Fruit fly (Drosophila melanogaster) whole organism, embryonic: ENCODE results near the gene CG16753.

ENCODE experiments used
- Abd-B ChIP-seq: fragments of 200-800 bp; sonication (Bioruptor generic); optimal IDR thresholded peaks from 2 replicates; lab custom pipeline; 2018; ENCODE audit warnings: missing biosample characterization, mild to moderate bottlenecking, missing genetic modification characterization, moderate library complexity
- Ada2b ChIP-seq: fragments of 200-800 bp; sonication (Bioruptor generic); IDR thresholded peaks from 2 replicates; pipeline ENCODE4 v1.3.6; 2022; ENCODE audit warnings: missing biosample characterization, missing genetic modification characterization
- Antp ChIP-seq: fragments of 200-800 bp; sonication (Bioruptor generic); optimal IDR thresholded peaks from 3 replicates; lab custom pipeline; 2016; ENCODE audit warnings: missing biosample characterization, missing genetic modification characterization
- Asciz ChIP-seq: fragments of 200-800 bp; sonication (Bioruptor generic); optimal IDR thresholded peaks from 2 replicates; lab custom pipeline; 2017; ENCODE audit warnings: missing biosample characterization, mild to moderate bottlenecking, missing genetic modification characterization, missing genetic modification reagents
- BEAF-32 ChIP-seq: fragments of 200-800 bp; sonication (Bioruptor generic); optimal IDR thresholded peaks from 3 replicates; lab custom pipeline; 2017; ENCODE audit warnings: missing biosample characterization, missing genetic modification characterization, mild to moderate bottlenecking, moderate library complexity, missing genetic modification reagents
- CG10979 ChIP-seq: fragments of 200-800 bp; sonication (Bioruptor generic); optimal IDR thresholded peaks from 2 replicates; lab custom pipeline; 2018; ENCODE audit warnings: missing biosample characterization, mild to moderate bottlenecking, missing genetic modification characterization, moderate library complexity
- CG11093 ChIP-seq: fragments of 200-800 bp; sonication (Bioruptor generic); IDR thresholded peaks from 3 replicates; pipeline ENCODE4 v1.3.6; 2022; ENCODE audit warnings: missing biosample characterization, missing genetic modification characterization
- CG12219 ChIP-seq: fragments of 200-800 bp; sonication (Bioruptor generic); optimal IDR thresholded peaks from 3 replicates; lab custom pipeline; 2018; ENCODE audit warnings: missing biosample characterization, mild to moderate bottlenecking, missing genetic modification characterization
- CG12391 ChIP-seq: fragments of 200-800 bp; sonication (Bioruptor generic); optimal IDR thresholded peaks from 3 replicates; lab custom pipeline; 2018; ENCODE audit warnings: missing biosample characterization, mild to moderate bottlenecking, missing genetic modification characterization, moderate library complexity
- CG13123 ChIP-seq: fragments of 200-800 bp; sonication (Bioruptor generic); optimal IDR thresholded peaks from 2 replicates; lab custom pipeline; 2016; ENCODE audit warnings: missing biosample characterization, missing genetic modification characterization
- CG13775 ChIP-seq: fragments of 200-800 bp; sonication (Bioruptor generic); optimal IDR thresholded peaks from 3 replicates; lab custom pipeline; 2017; ENCODE audit warnings: missing biosample characterization, mild to moderate bottlenecking, missing genetic modification characterization
- CG17829 ChIP-seq: fragments of 200-800 bp; optimal IDR thresholded peaks from 2 replicates; lab custom pipeline; 2019; ENCODE audit warnings: missing biosample characterization, mild to moderate bottlenecking, missing genetic modification characterization, moderate library complexity
- CG31388 ChIP-seq: fragments of 200-800 bp; sonication (Bioruptor generic); optimal IDR thresholded peaks from 2 replicates; lab custom pipeline; 2016; ENCODE audit warnings: missing biosample characterization, missing genetic modification characterization
- CG33213 ChIP-seq: fragments of 200-800 bp; sonication (Bioruptor generic); optimal IDR thresholded peaks from 3 replicates; lab custom pipeline; 2016; ENCODE audit warnings: missing biosample characterization, missing genetic modification characterization
- CG6272 ChIP-seq: fragments of 200-800 bp; sonication (Bioruptor generic); IDR thresholded peaks from 2 replicates; pipeline ENCODE4 v1.3.6; 2022; ENCODE audit warnings: missing biosample characterization, missing genetic modification characterization
- CG7839 ChIP-seq: fragments of 200-800 bp; sonication (Bioruptor generic); optimal IDR thresholded peaks from 3 replicates; lab custom pipeline; 2018; ENCODE audit warnings: missing biosample characterization, mild to moderate bottlenecking, missing genetic modification characterization, moderate library complexity
- CG8290 ChIP-seq, 3 experiments: fragments of 200-800 bp; sonication (Bioruptor generic); optimal IDR thresholded peaks; 2 replicates each; lab custom pipeline; 2016 to 2019; ENCODE audit warnings: missing biosample characterization in 3 of 3, missing genetic modification characterization in 3 of 3, mild to moderate bottlenecking in 2 of 3, moderate library complexity in 1 of 3
- CoRest ChIP-seq: fragments of 200-800 bp; sonication (Bioruptor generic); optimal IDR thresholded peaks from 3 replicates; lab custom pipeline; 2018; ENCODE audit warnings: missing biosample characterization, mild to moderate bottlenecking, missing genetic modification characterization, moderate library complexity
- Ets65A ChIP-seq: fragments of 200-800 bp; sonication (Bioruptor generic); peaks from one replicate; lab custom pipeline; 2016; ENCODE audit warnings: missing biosample characterization, missing genetic modification characterization
- Fer2 ChIP-seq: fragments of 200-800 bp; sonication (Bioruptor generic); optimal IDR thresholded peaks from 2 replicates; lab custom pipeline; 2018; ENCODE audit warnings: missing biosample characterization, mild to moderate bottlenecking, missing genetic modification characterization, moderate library complexity
- HLH3B ChIP-seq: fragments of 200-800 bp; sonication (Bioruptor generic); IDR thresholded peaks from 2 replicates; pipeline ENCODE4 v1.3.6; 2022; ENCODE audit warnings: missing biosample characterization, missing genetic modification characterization
- HmgZ ChIP-seq: fragments of 200-800 bp; sonication (Bioruptor generic); optimal IDR thresholded peaks from 2 replicates; lab custom pipeline; 2018; ENCODE audit warnings: missing biosample characterization, mild to moderate bottlenecking, missing genetic modification characterization
- Lim3 ChIP-seq: fragments of 200-800 bp; sonication (Bioruptor generic); IDR thresholded peaks from 2 replicates; pipeline ENCODE4 v1.3.6; 2022; ENCODE audit warnings: missing biosample characterization, missing genetic modification characterization
- Mrtf ChIP-seq: fragments of 200-800 bp; sonication (Bioruptor generic); IDR thresholded peaks from 3 replicates; pipeline ENCODE4 v1.3.6; 2022; ENCODE audit warnings: missing biosample characterization, missing genetic modification characterization
- Myb ChIP-seq: fragments of 200-800 bp; sonication (Bioruptor generic); optimal IDR thresholded peaks from 2 replicates; lab custom pipeline; 2016; ENCODE audit warnings: missing biosample characterization, missing genetic modification characterization
- Ssrp ChIP-seq: fragments of 200-800 bp; sonication (Bioruptor generic); optimal IDR thresholded peaks from 2 replicates; lab custom pipeline; 2018; ENCODE audit warnings: missing biosample characterization, mild to moderate bottlenecking, missing genetic modification characterization, moderate library complexity
- YL-1 ChIP-seq: fragments of 200-800 bp; sonication (Bioruptor generic); optimal IDR thresholded peaks from 3 replicates; lab custom pipeline; 2017; ENCODE audit warnings: missing biosample characterization, mild to moderate bottlenecking, missing genetic modification characterization
- ac ChIP-seq: fragments of 200-800 bp; sonication (Bioruptor generic); optimal IDR thresholded peaks from 3 replicates; lab custom pipeline; 2017; ENCODE audit warnings: missing biosample characterization, mild to moderate bottlenecking, missing genetic modification characterization
- ap ChIP-seq: fragments of 200-800 bp; sonication (Bioruptor generic); IDR thresholded peaks from 2 replicates; pipeline ENCODE4 v1.3.6; 2022; ENCODE audit warnings: missing biosample characterization, missing genetic modification characterization
- cg ChIP-seq: fragments of 200-800 bp; sonication (Bioruptor generic); optimal IDR thresholded peaks from 3 replicates; lab custom pipeline; 2019; ENCODE audit warnings: missing biosample characterization, mild to moderate bottlenecking, missing genetic modification characterization, moderate library complexity
- croc ChIP-seq: fragments of 200-800 bp; sonication (Bioruptor generic); conservative IDR thresholded peaks from 3 replicates; pipeline ENCODE4 v1.3.6; 2022; ENCODE audit warnings: missing biosample characterization, missing genetic modification characterization
- cwo ChIP-seq: fragments of 200-800 bp; sonication (Bioruptor generic); optimal IDR thresholded peaks from 3 replicates; lab custom pipeline; 2017; ENCODE audit warnings: missing biosample characterization, missing genetic modification characterization, mild to moderate bottlenecking, moderate library complexity, missing genetic modification reagents
- inv ChIP-seq: fragments of 200-800 bp; sonication (Bioruptor generic); IDR thresholded peaks from 2 replicates; pipeline ENCODE4 v1.3.6; 2022; ENCODE audit warnings: missing biosample characterization, missing genetic modification characterization; ENCODE audit not compliant: partially characterized antibody
- lov ChIP-seq, 2 experiments: fragments of 200-800 bp in 1 of 2; fragments of >200 bp in 1 of 2; sonication (Bioruptor generic) in 1 of 2; IDR thresholded peaks in 1 of 2; optimal IDR thresholded peaks in 1 of 2; 2 replicates in 1 of 2; 3 replicates in 1 of 2; pipeline versions ENCODE4 v1.3.6 to Lab custom; 2017 to 2022; ENCODE audit warnings: missing biosample characterization in 1 of 2, missing genetic modification characterization in 1 of 2
- otp ChIP-seq: fragments of 200-800 bp; sonication (Bioruptor generic); IDR thresholded peaks from 3 replicates; pipeline ENCODE4, ENCODE4 v1.3.6; 2022; ENCODE audit warnings: missing biosample characterization, missing genetic modification characterization
- p53 ChIP-seq: fragments of 200-800 bp; sonication (Bioruptor generic); optimal IDR thresholded peaks from 2 replicates; lab custom pipeline; 2016; ENCODE audit warnings: missing biosample characterization, missing genetic modification characterization
- peb ChIP-seq: fragments of 200-800 bp; sonication (Bioruptor generic); IDR thresholded peaks from 2 replicates; pipeline ENCODE4 v1.3.6; 2022; ENCODE audit warnings: missing biosample characterization, missing genetic modification characterization
- pum ChIP-seq: fragments of 200-800 bp; sonication (Bioruptor generic); optimal IDR thresholded peaks from 2 replicates; lab custom pipeline; 2016; ENCODE audit warnings: missing biosample characterization, missing genetic modification characterization
- rib ChIP-seq: fragments of 200-800 bp; sonication (Bioruptor generic); IDR thresholded peaks from 2 replicates; pipeline ENCODE4 v1.3.6; 2022; ENCODE audit warnings: missing biosample characterization, missing genetic modification characterization
- row ChIP-seq: fragments of 200-800 bp; sonication (Bioruptor generic); IDR thresholded peaks from 3 replicates; pipeline ENCODE4 v1.3.6; 2022; ENCODE audit warnings: missing biosample characterization, missing genetic modification characterization
- sim ChIP-seq: fragments of 200-800 bp; sonication (Bioruptor generic); IDR thresholded peaks from 2 replicates; pipeline ENCODE4 v1.3.6; 2022; ENCODE audit warnings: missing biosample characterization, missing genetic modification characterization
- tap ChIP-seq: fragments of 200-800 bp; optimal IDR thresholded peaks from 3 replicates; lab custom pipeline; 2019; ENCODE audit warnings: missing biosample characterization, mild to moderate bottlenecking, missing genetic modification characterization, moderate library complexity
- toy ChIP-seq: fragments of 200-800 bp; sonication (Bioruptor generic); IDR thresholded peaks from 2 replicates; pipeline ENCODE4 v1.3.6; 2022; ENCODE audit warnings: missing biosample characterization, missing genetic modification characterization
- trh ChIP-seq: fragments of 200-800 bp; sonication (Bioruptor generic); optimal IDR thresholded peaks from 2 replicates; lab custom pipeline; 2016; ENCODE audit warnings: missing biosample characterization, missing genetic modification characterization
- usp ChIP-seq: fragments of >200 bp; optimal IDR thresholded peaks from 2 replicates; lab custom pipeline; 2017; ENCODE audit warnings: missing biosample characterization, missing genetic modification characterization
- wdn ChIP-seq: fragments of 200-800 bp; sonication (Bioruptor generic); IDR thresholded peaks from 2 replicates; pipeline ENCODE4 v1.3.6; 2022; ENCODE audit warnings: missing biosample characterization, missing genetic modification characterization
- wor ChIP-seq: fragments of 200-800 bp; sonication (Bioruptor generic); IDR thresholded peaks from 2 replicates; pipeline ENCODE4 v1.3.6; 2022; ENCODE audit warnings: missing biosample characterization, missing genetic modification characterization
- zen ChIP-seq: fragments of 200-800 bp; sonication (Bioruptor generic); optimal IDR thresholded peaks from 3 replicates; lab custom pipeline; 2018; ENCODE audit warnings: missing biosample characterization, mild to moderate bottlenecking, missing genetic modification characterization, moderate library complexity
- zfh1 ChIP-seq: fragments of 200-800 bp; sonication (Bioruptor generic); IDR thresholded peaks from 3 replicates; pipeline ENCODE4 v1.3.6; 2022; ENCODE audit warnings: missing biosample characterization, missing genetic modification characterization
- zfh2 ChIP-seq: fragments of 200-800 bp; sonication (Bioruptor generic); optimal IDR thresholded peaks from 2 replicates; lab custom pipeline; 2016; ENCODE audit warnings: missing biosample characterization, missing genetic modification characterization

Gene CG16753

dm6 chr3L:3034779-3035643 is 19.9 kb upstream of the CG16753 start, which contains the start of gene CG2162 (continued):
- TF ChIP-seq Asciz (GFP tag; lab: Kevin White, UChicago) (no peak), CG31388 (GFP tag; lab: Kevin White, UChicago) (no peak), Ada2b (no peak), ac (GFP tag; lab: Kevin White, UChicago) (no peak), Ssrp (tag; lab: Kevin White, UChicago) (no peak), usp (GFP tag; lab: Kevin White, UChicago) (no peak), row (GFP tag; lab: Robert Waterston, UW) (no peak), otp (GFP tag; lab: Robert Waterston, UW) (no peak), p53 (no peak), CG33213 (no peak), wor (GFP tag; lab: Robert Waterston, UW) (no peak), Antp (GFP tag; lab: Kevin White, UChicago) (no peak), BEAF-32 (GFP tag; lab: Kevin White, UChicago) (peak; percentile 39), HLH3B (no peak), CG13123 (GFP tag; lab: Kevin White, UChicago) (no peak), CG12219 (no peak), pum (GFP tag; lab: Kevin White, UChicago) (no peak), Fer2 (tag; lab: Kevin White, UChicago) (no peak), tap (tag; lab: Kevin White, UChicago) (no peak), Myb (GFP tag; lab: Kevin White, UChicago) (peak; percentile 27), HmgZ (tag; lab: Kevin White, UChicago) (peak; percentile 35), Mrtf (no peak), Lim3 (GFP tag; lab: Robert Waterston, UW) (no peak), CG12391 (tag; lab: Kevin White, UChicago) (no peak), Ets65A (GFP tag; lab: Kevin White, UChicago) (no peak), zen (no peak), YL-1 (GFP tag; lab: Kevin White, UChicago) (peak; percentile 12), toy (GFP tag; lab: Robert Waterston, UW) (no peak), CG13775 (no peak), CG11093 (GFP tag; lab: Robert Waterston, UW) (no peak), cwo (GFP tag; lab: Kevin White, UChicago) (no peak), peb (no peak), CG6272 (no peak), Abd-B (GFP tag; lab: Kevin White, UChicago) (no peak), croc (no peak), CG10979 (tag; lab: Kevin White, UChicago) (no peak), wdn (no peak), trh (GFP tag; lab: Kevin White, UChicago) (no peak), CG8290 (GFP tag; optimal IDR thresholded peaks at IDR 0.05; lab: Kevin White, UChicago) (no peak), CG8290 (tag; optimal IDR thresholded peaks at IDR 0.05; lab: Kevin White, UChicago) (no peak), zfh1 (GFP tag; lab: Robert Waterston, UW) (no peak), CoRest (no peak), CG17829 (tag; lab: Kevin White, UChicago) (no peak), rib (no peak), zfh2 (GFP tag; lab: Kevin White, UChicago) (no peak), cg (peak; percentile 99), ap (no peak), sim (GFP tag; lab: Robert Waterston, UW) (no peak), lov (optimal IDR thresholded peaks at IDR 0.05; lab: Kevin White, UChicago) (no peak), lov (GFP tag; IDR thresholded peaks at IDR 0.05; lab: Robert Waterston, UW) (no peak), inv (no peak), CG7839 (tag; lab: Kevin White, UChicago) (no peak)
